Fruit fly (Drosophila melanogaster) whole organism, embryonic: ENCODE data around the gene Gr85a.
A peak's percentile ranks its signal among the peaks of the same experiment; 100 is the strongest.

Source experiments
- Atf6 ChIP-seq: fragments of 200-800 bp; sonication (Bioruptor generic); IDR thresholded peaks from 2 replicates; pipeline ENCODE4 v1.3.6; 2022; ENCODE audit warnings: missing biosample characterization, missing genetic modification characterization
- CG10209 ChIP-seq: fragments of 200-800 bp; sonication (Bioruptor generic); optimal IDR thresholded peaks from 3 replicates; lab custom pipeline; 2017; ENCODE audit warnings: missing biosample characterization, mild to moderate bottlenecking, missing genetic modification characterization, missing genetic modification reagents
- CG10321 ChIP-seq: fragments of 200-800 bp; sonication (Bioruptor generic); IDR thresholded peaks from 2 replicates; pipeline ENCODE4 v1.3.6; 2022; ENCODE audit warnings: missing biosample characterization, missing genetic modification characterization
- CG10979 ChIP-seq: fragments of 200-800 bp; sonication (Bioruptor generic); optimal IDR thresholded peaks from 2 replicates; lab custom pipeline; 2018; ENCODE audit warnings: missing biosample characterization, mild to moderate bottlenecking, missing genetic modification characterization, moderate library complexity
- CG12391 ChIP-seq: fragments of 200-800 bp; sonication (Bioruptor generic); optimal IDR thresholded peaks from 3 replicates; lab custom pipeline; 2018; ENCODE audit warnings: missing biosample characterization, mild to moderate bottlenecking, missing genetic modification characterization, moderate library complexity
- CG12659 ChIP-seq: fragments of 200-800 bp; sonication (Bioruptor generic); optimal IDR thresholded peaks from 3 replicates; lab custom pipeline; 2017; ENCODE audit warnings: mild to moderate bottlenecking, missing biosample characterization, missing genetic modification reagents, missing genetic modification characterization
- CG13424 ChIP-seq: fragments of 200-800 bp; sonication (Bioruptor generic); optimal IDR thresholded peaks from 2 replicates; lab custom pipeline; 2019; ENCODE audit warnings: missing biosample characterization, mild to moderate bottlenecking, missing genetic modification characterization, moderate library complexity
- CG17385 ChIP-seq: fragments of 200-800 bp; sonication (Bioruptor generic); optimal IDR thresholded peaks from 3 replicates; lab custom pipeline; 2018; ENCODE audit warnings: missing biosample characterization, mild to moderate bottlenecking, missing genetic modification characterization
- CG1792 ChIP-seq: fragments of 200-800 bp; sonication (Bioruptor generic); optimal IDR thresholded peaks from 2 replicates; lab custom pipeline; 2016; ENCODE audit warnings: missing biosample characterization, missing genetic modification characterization
- CG18764 ChIP-seq: fragments of 200-800 bp; sonication (Bioruptor generic); optimal IDR thresholded peaks from 3 replicates; lab custom pipeline; 2016; ENCODE audit warnings: missing biosample characterization, missing genetic modification characterization
- CG2678 ChIP-seq: fragments of 200-800 bp; sonication (Bioruptor generic); optimal IDR thresholded peaks from 3 replicates; lab custom pipeline; 2019; ENCODE audit warnings: missing biosample characterization, mild to moderate bottlenecking, missing genetic modification characterization, moderate library complexity
- CG31441 ChIP-seq: fragments of 200-800 bp; sonication (Bioruptor generic); IDR thresholded peaks from 2 replicates; pipeline ENCODE4 v1.3.6; 2022; ENCODE audit warnings: missing biosample characterization, missing genetic modification characterization
- CG6689 ChIP-seq: fragments of 200-800 bp; sonication (Bioruptor generic); IDR thresholded peaks from 2 replicates; pipeline ENCODE4 v1.3.6; 2022; ENCODE audit warnings: missing biosample characterization, missing genetic modification characterization
- CG7839 ChIP-seq: fragments of 200-800 bp; sonication (Bioruptor generic); optimal IDR thresholded peaks from 3 replicates; lab custom pipeline; 2018; ENCODE audit warnings: missing biosample characterization, mild to moderate bottlenecking, missing genetic modification characterization, moderate library complexity
- CG7928 ChIP-seq: fragments of 200-800 bp; sonication (Bioruptor generic); optimal IDR thresholded peaks from 2 replicates; lab custom pipeline; 2017; ENCODE audit warnings: missing biosample characterization, mild to moderate bottlenecking, missing genetic modification characterization
- CG8281 ChIP-seq: fragments of 200-800 bp; sonication (Bioruptor generic); optimal IDR thresholded peaks from 2 replicates; lab custom pipeline; 2018; ENCODE audit warnings: missing biosample characterization, mild to moderate bottlenecking, missing genetic modification characterization, moderate library complexity
- CG9437 ChIP-seq: fragments of 200-800 bp; sonication (Bioruptor generic); optimal IDR thresholded peaks from 2 replicates; lab custom pipeline; 2018; ENCODE audit warnings: missing biosample characterization, mild to moderate bottlenecking, missing genetic modification characterization
- CG9932 ChIP-seq: fragments of 200-800 bp; sonication (Bioruptor generic); IDR thresholded peaks from 2 replicates; pipeline ENCODE4 v1.3.6; 2022; ENCODE audit warnings: missing biosample characterization, missing genetic modification characterization
- CoRest ChIP-seq: fragments of 200-800 bp; sonication (Bioruptor generic); optimal IDR thresholded peaks from 3 replicates; lab custom pipeline; 2018; ENCODE audit warnings: missing biosample characterization, mild to moderate bottlenecking, missing genetic modification characterization, moderate library complexity
- Elba2 ChIP-seq: fragments of 200-800 bp; sonication (Bioruptor generic); optimal IDR thresholded peaks from 3 replicates; lab custom pipeline; 2016; ENCODE audit warnings: missing biosample characterization, missing genetic modification characterization
- Ets65A ChIP-seq: fragments of 200-800 bp; sonication (Bioruptor generic); peaks from one replicate; lab custom pipeline; 2016; ENCODE audit warnings: missing biosample characterization, missing genetic modification characterization
- GATAe ChIP-seq: fragments of 200-800 bp; sonication (Bioruptor generic); conservative IDR thresholded peaks from 2 replicates; pipeline ENCODE4 v1.3.6; 2022; ENCODE audit warnings: missing biosample characterization, missing genetic modification characterization
- NC2β ChIP-seq: fragments of 200-800 bp; sonication (Bioruptor generic); optimal IDR thresholded peaks from 2 replicates; lab custom pipeline; 2016; ENCODE audit warnings: missing biosample characterization, missing genetic modification characterization
- Oli ChIP-seq: fragments of 200-800 bp; sonication (Bioruptor generic); optimal IDR thresholded peaks from 2 replicates; lab custom pipeline; 2018; ENCODE audit warnings: missing biosample characterization, mild to moderate bottlenecking, missing genetic modification characterization, moderate library complexity
- Opbp ChIP-seq: fragments of 200-800 bp; sonication (Bioruptor generic); IDR thresholded peaks from 3 replicates; pipeline ENCODE4 v1.3.6; 2022; ENCODE audit warnings: missing biosample characterization, missing genetic modification characterization; ENCODE audit not compliant: partially characterized antibody
- Sox102F ChIP-seq: fragments of 200-800 bp; sonication (Bioruptor generic); optimal IDR thresholded peaks from 2 replicates; lab custom pipeline; 2018; ENCODE audit warnings: missing biosample characterization, mild to moderate bottlenecking, missing genetic modification characterization, moderate library complexity
- Sry-δ ChIP-seq: fragments of 200-800 bp; sonication (Bioruptor generic); optimal IDR thresholded peaks from 2 replicates; lab custom pipeline; 2016; ENCODE audit warnings: missing biosample characterization, missing genetic modification characterization
- Vsx1 ChIP-seq: fragments of 200-800 bp; sonication (Bioruptor generic); optimal IDR thresholded peaks from 2 replicates; lab custom pipeline; 2017; ENCODE audit warnings: missing biosample characterization, mild to moderate bottlenecking, missing genetic modification characterization, missing genetic modification reagents
- YL-1 ChIP-seq: fragments of 200-800 bp; sonication (Bioruptor generic); optimal IDR thresholded peaks from 3 replicates; lab custom pipeline; 2017; ENCODE audit warnings: missing biosample characterization, mild to moderate bottlenecking, missing genetic modification characterization
- ase ChIP-seq: fragments of 200-800 bp; sonication (Bioruptor generic); IDR thresholded peaks from 3 replicates; pipeline ENCODE4 v1.3.6; 2022; ENCODE audit warnings: missing biosample characterization, missing genetic modification characterization
- bbx ChIP-seq: fragments of 200-800 bp; sonication (Bioruptor generic); IDR thresholded peaks from 2 replicates; pipeline ENCODE4 v1.3.6; 2022; ENCODE audit warnings: missing biosample characterization, missing genetic modification characterization; ENCODE audit not compliant: partially characterized antibody
- bsh ChIP-seq, 2 experiments: fragments of 200-800 bp; sonication (Bioruptor generic); optimal IDR thresholded peaks; 2 replicates each; lab custom pipeline; 2017 to 2018; ENCODE audit warnings: mild to moderate bottlenecking in 2 of 2, missing biosample characterization in 2 of 2, missing genetic modification characterization in 2 of 2, moderate library complexity in 1 of 2
- cwo ChIP-seq: fragments of 200-800 bp; sonication (Bioruptor generic); optimal IDR thresholded peaks from 3 replicates; lab custom pipeline; 2017; ENCODE audit warnings: missing biosample characterization, missing genetic modification characterization, mild to moderate bottlenecking, moderate library complexity, missing genetic modification reagents
- dmrt11E ChIP-seq: fragments of 200-800 bp; sonication (Bioruptor generic); optimal IDR thresholded peaks from 3 replicates; lab custom pipeline; 2018; ENCODE audit warnings: missing biosample characterization, mild to moderate bottlenecking, missing genetic modification characterization, moderate library complexity
- ftz-f1 ChIP-seq: fragments of 200-800 bp; sonication (Bioruptor generic); optimal IDR thresholded peaks from 2 replicates; lab custom pipeline; 2016; ENCODE audit warnings: missing biosample characterization, missing genetic modification characterization
- lab ChIP-seq: fragments of 200-800 bp; sonication (Bioruptor generic); optimal IDR thresholded peaks from 3 replicates; lab custom pipeline; 2017; ENCODE audit warnings: missing biosample characterization, missing genetic modification characterization, mild to moderate bottlenecking, moderate library complexity, missing genetic modification reagents
- lmd ChIP-seq: fragments of 200-800 bp; sonication (Bioruptor generic); IDR thresholded peaks from 2 replicates; pipeline ENCODE4 v1.3.6; 2022; ENCODE audit warnings: missing biosample characterization, missing genetic modification characterization
- luna ChIP-seq: fragments of 200-800 bp; sonication (Bioruptor generic); optimal IDR thresholded peaks from 2 replicates; lab custom pipeline; 2016; ENCODE audit warnings: missing biosample characterization, missing genetic modification characterization
- nmo ChIP-seq: fragments of 200-800 bp; sonication (Bioruptor generic); optimal IDR thresholded peaks from 2 replicates; lab custom pipeline; 2018; ENCODE audit warnings: missing biosample characterization, mild to moderate bottlenecking, missing genetic modification characterization, moderate library complexity
- onecut ChIP-seq: fragments of 200-800 bp; sonication (Bioruptor generic); IDR thresholded peaks from 2 replicates; pipeline ENCODE4 v1.3.6; 2022; ENCODE audit warnings: missing biosample characterization, missing genetic modification characterization
- peb ChIP-seq: fragments of 200-800 bp; sonication (Bioruptor generic); IDR thresholded peaks from 2 replicates; pipeline ENCODE4 v1.3.6; 2022; ENCODE audit warnings: missing biosample characterization, missing genetic modification characterization
- sd ChIP-seq: fragments of 200-800 bp; sonication (Bioruptor generic); optimal IDR thresholded peaks from 3 replicates; lab custom pipeline; 2018; ENCODE audit warnings: missing biosample characterization, mild to moderate bottlenecking, missing genetic modification characterization, moderate library complexity
- so ChIP-seq: fragments of 200-800 bp; sonication (Bioruptor generic); IDR thresholded peaks from 3 replicates; pipeline ENCODE4 v1.3.6; 2022; ENCODE audit warnings: missing biosample characterization, missing genetic modification characterization
- tap ChIP-seq: fragments of 200-800 bp; optimal IDR thresholded peaks from 3 replicates; lab custom pipeline; 2019; ENCODE audit warnings: missing biosample characterization, mild to moderate bottlenecking, missing genetic modification characterization, moderate library complexity
- tna ChIP-seq: fragments of 200-800 bp; sonication (Bioruptor generic); IDR thresholded peaks from 2 replicates; pipeline ENCODE4 v1.3.6; 2022; ENCODE audit warnings: missing biosample characterization, missing genetic modification characterization; ENCODE audit not compliant: partially characterized antibody
- toy ChIP-seq: fragments of 200-800 bp; sonication (Bioruptor generic); IDR thresholded peaks from 2 replicates; pipeline ENCODE4 v1.3.6; 2022; ENCODE audit warnings: missing biosample characterization, missing genetic modification characterization
- tx ChIP-seq: fragments of 200-800 bp; sonication (Bioruptor generic); optimal IDR thresholded peaks from 2 replicates; lab custom pipeline; 2016; ENCODE audit warnings: missing biosample characterization, missing genetic modification characterization
- vnd ChIP-seq: fragments of 200-800 bp; sonication (Bioruptor generic); IDR thresholded peaks from 3 replicates; pipeline ENCODE4 v1.3.6; 2022; ENCODE audit warnings: missing biosample characterization, missing genetic modification characterization; ENCODE audit not compliant: partially characterized antibody
- zfh1 ChIP-seq: fragments of 200-800 bp; sonication (Bioruptor generic); IDR thresholded peaks from 3 replicates; pipeline ENCODE4 v1.3.6; 2022; ENCODE audit warnings: missing biosample characterization, missing genetic modification characterization

The Gr85a gene

DNA sequence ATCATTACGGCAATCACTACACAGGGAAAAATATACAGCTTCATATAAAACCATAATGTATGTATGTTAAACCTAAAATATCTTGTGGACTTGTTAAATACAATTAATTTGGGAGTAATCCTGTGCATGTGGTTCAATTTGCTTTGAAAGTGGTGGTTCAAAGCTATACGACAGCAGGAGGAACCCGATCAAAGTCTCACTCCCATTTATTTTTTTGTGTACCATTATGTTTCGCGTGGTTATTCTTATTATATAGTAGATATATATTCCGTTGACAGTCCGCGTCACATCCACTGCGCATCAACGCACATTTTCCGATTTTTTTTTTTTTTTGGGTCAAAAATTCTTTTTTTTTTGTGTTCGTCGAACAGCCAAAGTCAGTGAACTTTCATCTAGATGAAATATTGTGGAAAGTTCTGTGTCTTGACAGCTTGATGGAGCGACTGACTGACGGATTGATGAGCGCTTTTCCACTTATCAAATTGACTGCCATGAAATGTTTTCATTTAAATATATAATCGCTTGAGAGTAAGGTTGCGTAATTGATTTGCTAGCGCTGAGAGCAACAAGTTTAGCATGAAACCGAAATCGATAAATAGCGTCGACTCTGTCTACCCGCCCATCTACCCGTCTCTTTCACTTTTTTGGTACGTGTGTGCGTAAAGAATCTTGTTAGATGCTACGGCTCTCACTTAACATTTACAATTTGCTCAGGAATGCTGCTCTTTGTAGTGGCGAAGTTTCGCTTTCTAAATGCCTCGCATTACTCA, 36.5 kb upstream of the Gr85a start (continued):
- TF ChIP-seq CG13424 (tag; lab: Kevin White, UChicago) (peak; percentile 6), onecut (GFP tag; lab: Robert Waterston, UW) (peak; percentile 90), NC2β (GFP tag; lab: Kevin White, UChicago) (no peak), ase (GFP tag; lab: Robert Waterston, UW) (no peak), CG7839 (tag; lab: Kevin White, UChicago) (peak; percentile 24), vnd (GFP tag; lab: Robert Waterston, UW) (no peak), peb (GFP tag; lab: Robert Waterston, UW) (no peak), CG6689 (GFP tag; lab: Robert Waterston, UW) (no peak), YL-1 (no peak), tna (GFP tag; lab: Robert Waterston, UW) (no peak), dmrt11E (tag; lab: Kevin White, UChicago) (no peak), Elba2 (GFP tag; lab: Kevin White, UChicago) (no peak), CG12659 (GFP tag; lab: Kevin White, UChicago) (peak; percentile 11), CG18764 (no peak), CG31441 (peak; percentile 48), lmd (GFP tag; lab: Robert Waterston, UW) (no peak), CoRest (peak; percentile 23), cwo (GFP tag; lab: Kevin White, UChicago) (no peak), tx (no peak), sd (tag; lab: Kevin White, UChicago) (peak; percentile 15), CG10321 (GFP tag; lab: Robert Waterston, UW) (no peak), CG10209 (GFP tag; lab: Kevin White, UChicago) (no peak), so (GFP tag; lab: Robert Waterston, UW) (no peak), CG1792 (GFP tag; lab: Kevin White, UChicago) (no peak), Ets65A (GFP tag; lab: Kevin White, UChicago) (peak; percentile 80), bbx (GFP tag; lab: Robert Waterston, UW) (no peak), CG10979 (tag; lab: Kevin White, UChicago) (no peak), CG9437 (GFP tag; lab: Kevin White, UChicago) (no peak), bsh (GFP tag; optimal IDR thresholded peaks at IDR 0.05; lab: Kevin White, UChicago) (peak in 1 of 2 experiments; percentile 17), Vsx1 (GFP tag; lab: Kevin White, UChicago) (peak; percentile 4), CG7928 (no peak), CG8281 (tag; lab: Kevin White, UChicago) (peak; percentile 99), lab (peak; percentile 30), luna (GFP tag; lab: Kevin White, UChicago) (no peak), Oli (peak; percentile 17), ftz-f1 (GFP tag; lab: Kevin White, UChicago) (no peak), Opbp (GFP tag; lab: Robert Waterston, UW) (no peak), toy (no peak), CG12391 (tag; lab: Kevin White, UChicago) (peak; percentile 19), CG17385 (peak; percentile 13), Sry-δ (GFP tag; lab: Kevin White, UChicago) (no peak), nmo (GFP tag; lab: Kevin White, UChicago) (peak; percentile 44), CG2678 (tag; lab: Kevin White, UChicago) (peak; percentile 58), Sox102F (GFP tag; lab: Kevin White, UChicago) (peak; percentile 54), CG9932 (no peak), GATAe (no peak), tap (tag; lab: Kevin White, UChicago) (peak; percentile 8), Atf6 (GFP tag; lab: Robert Waterston, UW) (no peak), zfh1 (GFP tag; lab: Robert Waterston, UW) (no peak)
